Fruit fly (Drosophila melanogaster) whole organism, embryonic: ENCODE measurements around the gene bon.
A peak's percentile ranks its signal among the peaks of the same experiment; 100 is the strongest.

ENCODE experiments used
- Ada2b ChIP-seq: fragments of 200-800 bp; sonication (Bioruptor generic); IDR thresholded peaks from 2 replicates; pipeline ENCODE4 v1.3.6; 2022; ENCODE audit warnings: missing biosample characterization, missing genetic modification characterization
- Bdp1 ChIP-seq: fragments of 200-800 bp; sonication (Bioruptor generic); optimal IDR thresholded peaks from 3 replicates; lab custom pipeline; 2016; ENCODE audit warnings: missing biosample characterization, missing genetic modification characterization
- CG10654 ChIP-seq: fragments of 200-800 bp; sonication (Bioruptor generic); optimal IDR thresholded peaks from 2 replicates; lab custom pipeline; 2016; ENCODE audit warnings: missing biosample characterization, missing genetic modification characterization
- CG11398 ChIP-seq: fragments of 200-800 bp; sonication (Bioruptor generic); optimal IDR thresholded peaks from 2 replicates; lab custom pipeline; 2016; ENCODE audit warnings: missing biosample characterization, missing genetic modification characterization
- CG12071 ChIP-seq: fragments of 200-800 bp; sonication (Bioruptor generic); optimal IDR thresholded peaks from 3 replicates; lab custom pipeline; 2018; ENCODE audit warnings: missing biosample characterization, mild to moderate bottlenecking, missing genetic modification characterization
- CG12104 ChIP-seq: fragments of 200-800 bp; sonication (Bioruptor generic); optimal IDR thresholded peaks from 3 replicates; lab custom pipeline; 2016; ENCODE audit warnings: missing biosample characterization, missing genetic modification characterization
- CG12219 ChIP-seq: fragments of 200-800 bp; sonication (Bioruptor generic); optimal IDR thresholded peaks from 3 replicates; lab custom pipeline; 2018; ENCODE audit warnings: missing biosample characterization, mild to moderate bottlenecking, missing genetic modification characterization
- CG12769 ChIP-seq: fragments of 200-800 bp; sonication (Bioruptor generic); optimal IDR thresholded peaks from 2 replicates; lab custom pipeline; 2019; ENCODE audit warnings: missing biosample characterization, mild to moderate bottlenecking, missing genetic modification characterization, moderate library complexity
- CG13123 ChIP-seq: fragments of 200-800 bp; sonication (Bioruptor generic); optimal IDR thresholded peaks from 2 replicates; lab custom pipeline; 2016; ENCODE audit warnings: missing biosample characterization, missing genetic modification characterization
- CG14710 ChIP-seq: fragments of 200-800 bp; sonication (Bioruptor generic); optimal IDR thresholded peaks from 3 replicates; lab custom pipeline; 2019; ENCODE audit warnings: missing biosample characterization, mild to moderate bottlenecking, missing genetic modification characterization, moderate library complexity
- CG15601 ChIP-seq: fragments of 200-800 bp; sonication (Bioruptor generic); optimal IDR thresholded peaks from 3 replicates; lab custom pipeline; 2019; ENCODE audit warnings: missing biosample characterization, mild to moderate bottlenecking, missing genetic modification characterization, moderate library complexity
- CG1602 ChIP-seq: fragments of 200-800 bp; sonication (Bioruptor generic); optimal IDR thresholded peaks from 3 replicates; lab custom pipeline; 2016; ENCODE audit warnings: missing biosample characterization, missing genetic modification characterization
- CG1603 ChIP-seq: fragments of 200-800 bp; sonication (Bioruptor generic); optimal IDR thresholded peaks from 2 replicates; lab custom pipeline; 2019; ENCODE audit warnings: missing biosample characterization, mild to moderate bottlenecking, missing genetic modification characterization, moderate library complexity
- CG1647 ChIP-seq: fragments of 200-800 bp; sonication (Bioruptor generic); optimal IDR thresholded peaks from 3 replicates; lab custom pipeline; 2016; ENCODE audit warnings: missing biosample characterization, missing genetic modification characterization
- CG16779 ChIP-seq: fragments of 200-800 bp; sonication (Bioruptor generic); IDR thresholded peaks from 2 replicates; pipeline ENCODE4 v1.3.6; 2022; ENCODE audit warnings: missing biosample characterization, missing genetic modification characterization
- CG17802 ChIP-seq: fragments of 200-800 bp; sonication (Bioruptor generic); optimal IDR thresholded peaks from 2 replicates; lab custom pipeline; 2018; ENCODE audit warnings: missing biosample characterization, mild to moderate bottlenecking, missing genetic modification characterization, moderate library complexity
- CG2712 ChIP-seq: fragments of 200-800 bp; optimal IDR thresholded peaks from 3 replicates; lab custom pipeline; 2019; ENCODE audit warnings: missing biosample characterization, mild to moderate bottlenecking, missing genetic modification characterization, moderate library complexity
- CG2889 ChIP-seq: fragments of 200-800 bp; sonication (Bioruptor generic); IDR thresholded peaks from 3 replicates; pipeline ENCODE4 v1.3.6; 2022; ENCODE audit warnings: missing biosample characterization, missing genetic modification characterization
- CG30020 ChIP-seq: fragments of 200-800 bp; optimal IDR thresholded peaks from 2 replicates; lab custom pipeline; 2019; ENCODE audit warnings: missing biosample characterization, mild to moderate bottlenecking, missing genetic modification characterization, moderate library complexity
- CG4360 ChIP-seq: fragments of 200-800 bp; sonication (Bioruptor generic); IDR thresholded peaks from 2 replicates; pipeline ENCODE4 v1.3.6; 2022; ENCODE audit warnings: missing biosample characterization, missing genetic modification characterization
- CG4424 ChIP-seq: fragments of 200-800 bp; sonication (Bioruptor generic); optimal IDR thresholded peaks from 3 replicates; lab custom pipeline; 2016; ENCODE audit warnings: missing biosample characterization, missing genetic modification characterization
- CG4707 ChIP-seq: fragments of 200-800 bp; sonication (Bioruptor generic); optimal IDR thresholded peaks from 2 replicates; lab custom pipeline; 2018; ENCODE audit warnings: missing biosample characterization, mild to moderate bottlenecking, missing genetic modification characterization, moderate library complexity
- CG5180 ChIP-seq: fragments of 200-800 bp; sonication (Bioruptor generic); optimal IDR thresholded peaks from 3 replicates; lab custom pipeline; 2017; ENCODE audit warnings: missing biosample characterization, missing genetic modification characterization, mild to moderate bottlenecking, moderate library complexity, missing genetic modification reagents
- CG6175 ChIP-seq: fragments of 200-800 bp; sonication (Bioruptor generic); IDR thresholded peaks from 3 replicates; pipeline ENCODE4 v1.3.6; 2022; ENCODE audit warnings: missing biosample characterization, missing genetic modification characterization
- CG6854 ChIP-seq: fragments of 200-800 bp; sonication (Bioruptor generic); optimal IDR thresholded peaks from 3 replicates; lab custom pipeline; 2017; ENCODE audit warnings: missing biosample characterization, mild to moderate bottlenecking, missing genetic modification characterization
- CG8359 ChIP-seq: fragments of 200-800 bp; sonication (Bioruptor generic); optimal IDR thresholded peaks from 2 replicates; lab custom pipeline; 2017; ENCODE audit warnings: missing biosample characterization, mild to moderate bottlenecking, missing genetic modification characterization, borderline replicate concordance
- CG9437 ChIP-seq: fragments of 200-800 bp; sonication (Bioruptor generic); optimal IDR thresholded peaks from 2 replicates; lab custom pipeline; 2018; ENCODE audit warnings: missing biosample characterization, mild to moderate bottlenecking, missing genetic modification characterization
- Camta ChIP-seq: fragments of 200-800 bp; sonication (Bioruptor generic); optimal IDR thresholded peaks from 2 replicates; lab custom pipeline; 2016; ENCODE audit warnings: missing biosample characterization, missing genetic modification characterization
- GATAe ChIP-seq: fragments of 200-800 bp; sonication (Bioruptor generic); conservative IDR thresholded peaks from 2 replicates; pipeline ENCODE4 v1.3.6; 2022; ENCODE audit warnings: missing biosample characterization, missing genetic modification characterization
- Hand ChIP-seq: fragments of 200-800 bp; sonication (Bioruptor generic); optimal IDR thresholded peaks from 2 replicates; lab custom pipeline; 2017; ENCODE audit warnings: mild to moderate bottlenecking, missing biosample characterization, missing genetic modification reagents, missing genetic modification characterization
- HmgZ ChIP-seq: fragments of 200-800 bp; sonication (Bioruptor generic); optimal IDR thresholded peaks from 2 replicates; lab custom pipeline; 2018; ENCODE audit warnings: missing biosample characterization, mild to moderate bottlenecking, missing genetic modification characterization
- Lpt ChIP-seq: fragments of >200 bp; optimal IDR thresholded peaks from 2 replicates; lab custom pipeline; 2018; ENCODE audit warnings: missing biosample characterization, missing genetic modification characterization
- MBD-R2 ChIP-seq: fragments of 200-800 bp; sonication (Bioruptor generic); IDR thresholded peaks from 2 replicates; pipeline ENCODE4 v1.3.6; 2022; ENCODE audit warnings: missing biosample characterization, missing genetic modification characterization
- Nf-YA ChIP-seq: fragments of 200-800 bp; sonication (Bioruptor generic); IDR thresholded peaks from 2 replicates; pipeline ENCODE4 v1.3.6; 2022; ENCODE audit warnings: missing biosample characterization, missing genetic modification characterization
- Pdp1 ChIP-seq, 2 experiments: fragments of 200-800 bp; sonication (Bioruptor generic); optimal IDR thresholded peaks; 3 replicates each; lab custom pipeline; 2016; ENCODE audit warnings: missing biosample characterization in 2 of 2, missing genetic modification characterization in 2 of 2, mild to moderate bottlenecking in 1 of 2, moderate library complexity in 1 of 2
- Sry-β ChIP-seq: fragments of 200-800 bp; sonication (Bioruptor generic); optimal IDR thresholded peaks from 2 replicates; lab custom pipeline; 2018; ENCODE audit warnings: missing biosample characterization, mild to moderate bottlenecking, missing genetic modification characterization, moderate library complexity
- TFAM ChIP-seq: fragments of 200-800 bp; sonication (Bioruptor generic); optimal IDR thresholded peaks from 2 replicates; lab custom pipeline; 2017; ENCODE audit warnings: missing biosample characterization, missing genetic modification characterization, inconsistent platforms
- bigmax ChIP-seq: fragments of 200-800 bp; sonication (Bioruptor generic); optimal IDR thresholded peaks from 2 replicates; lab custom pipeline; 2018; ENCODE audit warnings: missing biosample characterization, mild to moderate bottlenecking, missing genetic modification characterization
- da ChIP-seq: fragments of 200-800 bp; sonication (Bioruptor generic); optimal IDR thresholded peaks from 2 replicates; lab custom pipeline; 2016; ENCODE audit warnings: missing biosample characterization, missing genetic modification characterization
- danr ChIP-seq: fragments of 200-800 bp; sonication (Bioruptor generic); IDR thresholded peaks from 2 replicates; pipeline ENCODE4 v1.3.6; 2022; ENCODE audit warnings: missing biosample characterization, missing genetic modification characterization
- dati ChIP-seq: fragments of 200-800 bp; sonication (Bioruptor generic); IDR thresholded peaks from 2 replicates; pipeline ENCODE4 v1.3.6; 2022; ENCODE audit warnings: missing biosample characterization, missing genetic modification characterization
- fru ChIP-seq: fragments of >200 bp; optimal IDR thresholded peaks from 2 replicates; lab custom pipeline; 2017
- kay ChIP-seq: fragments of 200-800 bp; sonication (Bioruptor generic); optimal IDR thresholded peaks from 2 replicates; lab custom pipeline; 2016; ENCODE audit warnings: missing biosample characterization, missing genetic modification characterization
- lbe ChIP-seq: fragments of 200-800 bp; sonication (Bioruptor generic); optimal IDR thresholded peaks from 2 replicates; lab custom pipeline; 2016; ENCODE audit warnings: missing biosample characterization, mild to moderate bottlenecking, missing genetic modification characterization
- lov ChIP-seq, 2 experiments: fragments of 200-800 bp in 1 of 2; fragments of >200 bp in 1 of 2; sonication (Bioruptor generic) in 1 of 2; IDR thresholded peaks in 1 of 2; optimal IDR thresholded peaks in 1 of 2; 2 replicates in 1 of 2; 3 replicates in 1 of 2; pipeline versions ENCODE4 v1.3.6 to Lab custom; 2017 to 2022; ENCODE audit warnings: missing biosample characterization in 1 of 2, missing genetic modification characterization in 1 of 2
- org-1 ChIP-seq: fragments of 200-800 bp; sonication (Bioruptor generic); optimal IDR thresholded peaks from 2 replicates; lab custom pipeline; 2017; ENCODE audit warnings: missing biosample characterization, missing genetic modification characterization
- repo ChIP-seq: fragments of 200-800 bp; sonication (Bioruptor generic); optimal IDR thresholded peaks from 2 replicates; lab custom pipeline; 2016; ENCODE audit warnings: missing biosample characterization, missing genetic modification characterization
- schlank ChIP-seq: fragments of 200-800 bp; sonication (Bioruptor generic); optimal IDR thresholded peaks from 2 replicates; lab custom pipeline; 2018; ENCODE audit warnings: missing biosample characterization, mild to moderate bottlenecking, missing genetic modification characterization
- unpg ChIP-seq: fragments of 200-800 bp; sonication (Bioruptor generic); optimal IDR thresholded peaks from 3 replicates; lab custom pipeline; 2018; ENCODE audit warnings: missing biosample characterization, mild to moderate bottlenecking, missing genetic modification characterization, moderate library complexity
- z ChIP-seq: fragments of 200-800 bp; sonication (Bioruptor generic); IDR thresholded peaks from 3 replicates; pipeline ENCODE4 v1.3.6; 2022; ENCODE audit warnings: missing biosample characterization, missing genetic modification characterization
- zen ChIP-seq: fragments of 200-800 bp; sonication (Bioruptor generic); optimal IDR thresholded peaks from 3 replicates; lab custom pipeline; 2018; ENCODE audit warnings: missing biosample characterization, mild to moderate bottlenecking, missing genetic modification characterization, moderate library complexity

The bon gene

dm6 chr3R:20574535-20574980 lies 18.4 kb upstream of the bon start (continued):
- TF ChIP-seq CG4707 (GFP tag; lab: Kevin White, UChicago): no peak
- no peak for TF ChIP-seq CG12104
- no peak for TF ChIP-seq CG15601
- no peak for TF ChIP-seq GATAe (GFP tag; lab: Robert Waterston, UW)
- TF ChIP-seq lbe (GFP tag; lab: Kevin White, UChicago): no peak
- TF ChIP-seq danr: no peak
- no peak for TF ChIP-seq CG4424 (GFP tag; lab: Kevin White, UChicago)
- TF ChIP-seq fru (lab: Kevin White, UChicago): no peak
- TF ChIP-seq unpg (GFP tag; lab: Kevin White, UChicago): peak; percentile 2
- TF ChIP-seq MBD-R2 (GFP tag; lab: Robert Waterston, UW): peak; percentile 30; the same call in 1 of the 2 replicates
- TF ChIP-seq CG13123 (GFP tag; lab: Kevin White, UChicago): no peak
- no peak for TF ChIP-seq Ada2b (GFP tag; lab: Robert Waterston, UW)
- peak in 1 of 2 experiments; percentile 63 for TF ChIP-seq Pdp1 (GFP tag; optimal IDR thresholded peaks at IDR 0.05; lab: Kevin White, UChicago)
- TF ChIP-seq Bdp1: peak; percentile 27
- TF ChIP-seq lov (optimal IDR thresholded peaks at IDR 0.05; lab: Kevin White, UChicago): no peak
- TF ChIP-seq lov (GFP tag; IDR thresholded peaks at IDR 0.05; lab: Robert Waterston, UW): 0 out of 3 replicates have a peak, but pooled peaks have one; percentile 55
- no peak for TF ChIP-seq CG16779 (GFP tag; lab: Robert Waterston, UW)
- TF ChIP-seq CG12769 (tag; lab: Kevin White, UChicago): peak; percentile 68
- peak; percentile 33 for TF ChIP-seq CG12071 (GFP tag; lab: Kevin White, UChicago)
- TF ChIP-seq TFAM (GFP tag; lab: Kevin White, UChicago): no peak
- no peak for TF ChIP-seq CG9437 (GFP tag; lab: Kevin White, UChicago)
- TF ChIP-seq CG6175 (GFP tag; lab: Robert Waterston, UW): no peak
- no peak for TF ChIP-seq Sry-β (GFP tag; lab: Kevin White, UChicago)
- no peak for TF ChIP-seq CG1647 (GFP tag; lab: Kevin White, UChicago)
- TF ChIP-seq Nf-YA (GFP tag; lab: Robert Waterston, UW): no peak
- TF ChIP-seq CG1603 (tag; lab: Kevin White, UChicago): no peak
- no peak for TF ChIP-seq CG1602 (GFP tag; lab: Kevin White, UChicago)
- no peak for TF ChIP-seq CG2889 (GFP tag; lab: Robert Waterston, UW)
- TF ChIP-seq CG4360 (GFP tag; lab: Robert Waterston, UW): peak; percentile 38; the same call in 1 of the 2 replicates
- TF ChIP-seq HmgZ: peak; percentile 60
- no peak for TF ChIP-seq CG14710 (tag; lab: Kevin White, UChicago)
- peak; percentile 56 for TF ChIP-seq bigmax
- no peak for TF ChIP-seq CG17802 (tag; lab: Kevin White, UChicago)
- TF ChIP-seq repo (GFP tag; lab: Kevin White, UChicago): peak; percentile 18
- TF ChIP-seq CG11398 (GFP tag; lab: Kevin White, UChicago): peak; percentile 2
- no peak for TF ChIP-seq CG8359 (GFP tag; lab: Kevin White, UChicago)
- TF ChIP-seq CG12219 (GFP tag; lab: Kevin White, UChicago): no peak
- TF ChIP-seq z (GFP tag; lab: Robert Waterston, UW): no peak
- TF ChIP-seq CG10654 (GFP tag; lab: Kevin White, UChicago): no peak
- peak; percentile 23 for TF ChIP-seq Hand (GFP tag; lab: Kevin White, UChicago)
- no peak for TF ChIP-seq Lpt (GFP tag; lab: Kevin White, UChicago)
- peak; percentile 9 for TF ChIP-seq schlank (tag; lab: Kevin White, UChicago)
- no peak for TF ChIP-seq CG30020 (tag; lab: Kevin White, UChicago)
- peak; percentile 36 for TF ChIP-seq zen
- no peak for TF ChIP-seq CG6854 (GFP tag; lab: Kevin White, UChicago)
- TF ChIP-seq Camta: no peak
- peak; percentile 50 for TF ChIP-seq CG5180 (GFP tag; lab: Kevin White, UChicago)
- peak; percentile 5 for TF ChIP-seq kay (GFP tag; lab: Kevin White, UChicago)
- TF ChIP-seq org-1 (GFP tag; lab: Kevin White, UChicago): no peak
- TF ChIP-seq da: no peak
- TF ChIP-seq dati: no peak
- peak; percentile 4 for TF ChIP-seq CG2712 (tag; lab: Kevin White, UChicago)
